Worm (Caenorhabditis elegans): ENCODE data around the gene idpb-4.

The idpb-4 gene

ce11 chrII:8765131-8765530 lies 27.8 kb upstream of the idpb-4 start (continued):
- TF ChIP-seq egl-13 (tag; optimal IDR thresholded peaks at IDR 0.05) (no peak), ceh-90 (tag; optimal IDR thresholded peaks at IDR 0.05) (no peak), vab-15 (tag; optimal IDR thresholded peaks at IDR 0.05) (no peak), ama-1 (optimal IDR thresholded peaks at IDR 0.05) (no peak), dsc-1 (tag; optimal IDR thresholded peaks at IDR 0.05) (no peak), nhr-12 (tag; optimal IDR thresholded peaks at IDR 0.05) (no peak), mab-9 (GFP tag; IDR thresholded peaks at IDR 0.05) (no peak), sptf-1 (tag; optimal IDR thresholded peaks at IDR 0.05) (no peak), mep-1 (tag; optimal IDR thresholded peaks at IDR 0.05) (no peak), nhr-85 (tag) (peak; percentile 90), sup-37 (GFP tag; optimal IDR thresholded peaks at IDR 0.05) (no peak), elt-2 (tag; optimal IDR thresholded peaks at IDR 0.05) (no peak), lin-39 (tag; optimal IDR thresholded peaks at IDR 0.05) (no peak), ces-1 (GFP tag; optimal IDR thresholded peaks at IDR 0.05) (no peak), grh-1 (GFP tag; IDR thresholded peaks at IDR 0.05) (no peak), snpc-4 (tag; optimal IDR thresholded peaks at IDR 0.05) (no peak), alr-1 (tag; optimal IDR thresholded peaks at IDR 0.05; ENCODE audit: borderline replicate concordance) (no peak)

ce11 chrII:8764332-8764731 lies 27.0 kb upstream of the idpb-4 start:
- TF ChIP-seq nhr-20 (tag; optimal IDR thresholded peaks at IDR 0.05) (peak; percentile 17), nhr-85 (tag) (peak; percentile 80), blmp-1 (tag; optimal IDR thresholded peaks at IDR 0.05) (peak; percentile 3), snpc-4 (tag; optimal IDR thresholded peaks at IDR 0.05) (no peak), pqm-1 (tag; optimal IDR thresholded peaks at IDR 0.05) (no peak), lin-14 (GFP tag; optimal IDR thresholded peaks at IDR 0.05) (peak; percentile 30), egl-13 (tag; optimal IDR thresholded peaks at IDR 0.05) (no peak), nhr-237 (tag; optimal IDR thresholded peaks at IDR 0.05) (no peak), nhr-19 (GFP tag; conservative IDR thresholded peaks at IDR 0.05) (0 out of 2 replicates have a peak, but pooled peaks have one; percentile 9), elt-3 (tag; optimal IDR thresholded peaks at IDR 0.05) (peak in 2 of 6 experiments; percentile 13 to 55)

- TF ChIP-seq efl-1 (optimal IDR thresholded peaks at IDR 0.05): no peak
- TF ChIP-seq efl-1 (GFP tag; optimal IDR thresholded peaks at IDR 0.05 in 1 of 2): peak in 1 of 2 experiments; percentile 44
- TF ChIP-seq unc-30 (tag; optimal IDR thresholded peaks at IDR 0.05): no peak
Observed at ce11 chrII:8763367-8763766, 26.0 kb upstream of the idpb-4 start.

ce11 chrII:8761739-8762138 lies 24.4 kb upstream of the idpb-4 start:
- TF ChIP-seq elt-2 (tag; optimal IDR thresholded peaks at IDR 0.05) (peak; percentile 9), pag-3 (tag; optimal IDR thresholded peaks at IDR 0.05; ENCODE audit: borderline replicate concordance, insufficient read depth) (no peak)

- TF ChIP-seq C16A3.4 (tag; optimal IDR thresholded peaks at IDR 0.05) (no peak), nhr-28 (tag; optimal IDR thresholded peaks at IDR 0.05) (no peak), nhr-237 (tag; optimal IDR thresholded peaks at IDR 0.05) (no peak), skn-1 (tag; optimal IDR thresholded peaks at IDR 0.05) (no peak), ama-1 (optimal IDR thresholded peaks at IDR 0.05) (no peak), lin-15B (tag; optimal IDR thresholded peaks at IDR 0.05) (no peak), ces-1 (GFP tag; optimal IDR thresholded peaks at IDR 0.05) (no peak), mab-9 (GFP tag; IDR thresholded peaks at IDR 0.05) (no peak), egl-13 (tag; optimal IDR thresholded peaks at IDR 0.05) (no peak), pag-3 (tag; optimal IDR thresholded peaks at IDR 0.05; ENCODE audit: borderline replicate concordance, insufficient read depth) (no peak)
Observed at ce11 chrII:8759493-8759892, 22.1 kb upstream of the idpb-4 start, which contains the start of gene fut-1. fut-1 (minus strand) TSS chrII:8759593.

- no peak for TF ChIP-seq nhr-84 (tag; optimal IDR thresholded peaks at IDR 0.05)
- no peak for TF ChIP-seq skn-1 (tag; optimal IDR thresholded peaks at IDR 0.05)
- TF ChIP-seq egl-27 (tag; optimal IDR thresholded peaks at IDR 0.05): no peak
- TF ChIP-seq dsc-1 (tag; optimal IDR thresholded peaks at IDR 0.05): no peak
- no peak for TF ChIP-seq sox-4 (tag; optimal IDR thresholded peaks at IDR 0.05)
- no peak for TF ChIP-seq nhr-71 (tag; optimal IDR thresholded peaks at IDR 0.05)
- TF ChIP-seq ceh-63 (GFP tag; optimal IDR thresholded peaks at IDR 0.05): no peak
- TF ChIP-seq lin-35 (GFP tag; optimal IDR thresholded peaks at IDR 0.05): no peak
- TF ChIP-seq blmp-1 (tag; optimal IDR thresholded peaks at IDR 0.05): no peak
- TF ChIP-seq C16A3.4 (tag; optimal IDR thresholded peaks at IDR 0.05): no peak
- no peak for TF ChIP-seq unc-62 (GFP tag; optimal IDR thresholded peaks at IDR 0.05)
Observed at ce11 chrII:8755270-8755669, 17.9 kb upstream of the idpb-4 start, which contains the start of gene K08F8.7. K08F8.7 (minus strand) TSS chrII:8755370.
